Worm (Caenorhabditis elegans) whole organism, midembryonic: Measurements from ENCODE around the gene srw-12.

ENCODE experiments used
- T22C8.4 ChIP-seq: fragments of 200-800 bp; sonication (Bioruptor generic); IDR thresholded peaks from 2 replicates; pipeline ENCODE4 v1.3.6; 2022; ENCODE audit warnings: missing genetic modification characterization, missing compliant biosample characterization
- cog-1 ChIP-seq: sonication (generic microtip); optimal IDR thresholded peaks from 2 replicates; lab custom pipeline; 2016; ENCODE audit warnings: missing genetic modification characterization, missing compliant biosample characterization
- flt-1 ChIP-seq: fragments of 200-800 bp; sonication (Bioruptor generic); IDR thresholded peaks from 2 replicates; pipeline ENCODE4 v1.3.6; 2022; ENCODE audit warnings: missing genetic modification characterization, missing compliant biosample characterization
- klf-2 ChIP-seq: fragments of 200-800 bp; sonication (Bioruptor generic); conservative IDR thresholded peaks from 2 replicates; pipeline ENCODE4 v1.3.6; 2022; ENCODE audit warnings: missing genetic modification reagents, missing genetic modification characterization, missing compliant biosample characterization
- med-1 ChIP-seq: sonication (generic microtip); optimal IDR thresholded peaks from 2 replicates; lab custom pipeline; 2017; ENCODE audit warnings: missing genetic modification characterization, mild to moderate bottlenecking, missing compliant biosample characterization, antibody characterized with exemption, missing genetic modification reagents; ENCODE audit not compliant: insufficient read depth
- ref-1 ChIP-seq: fragments of 200-800 bp; sonication (Bioruptor generic); conservative IDR thresholded peaks from 2 replicates; pipeline ENCODE4 v1.3.6; 2022; ENCODE audit warnings: missing genetic modification reagents, missing genetic modification characterization, missing compliant biosample characterization
- tab-1 ChIP-seq: fragments of 200-800 bp; sonication (Bioruptor generic); IDR thresholded peaks from 2 replicates; pipeline ENCODE4 v1.3.6; 2022; ENCODE audit warnings: missing genetic modification characterization, missing compliant biosample characterization
- ztf-29 ChIP-seq: fragments of 200-800 bp; sonication (Bioruptor generic); IDR thresholded peaks from 2 replicates; pipeline ENCODE4 v1.3.6; 2022; ENCODE audit warnings: missing genetic modification reagents, missing genetic modification characterization, missing compliant biosample characterization

ce11 chrV:15197955-15198354 lies 40.5 kb downstream of the srw-12 start, which contains the start of gene srw-1:
- TF ChIP-seq tab-1 = no peak
- no peak for TF ChIP-seq cog-1
- TF ChIP-seq ztf-29 (GFP tag; lab: Robert Waterston, UW) = no peak
- no peak for TF ChIP-seq med-1 (GFP tag; lab: Kevin White, UChicago)
- no peak for TF ChIP-seq flt-1 (GFP tag; lab: Robert Waterston, UW)
- no peak for TF ChIP-seq ref-1 (GFP tag; lab: Robert Waterston, UW)
- TF ChIP-seq T22C8.4 = no peak
- TF ChIP-seq klf-2 (GFP tag; lab: Robert Waterston, UW) = no peak
